Worm (Caenorhabditis elegans) whole organism, midembryonic: ENCODE results near the gene mcm-6.

ENCODE experiments used
- flt-1 ChIP-seq: fragments of 200-800 bp; sonication (Bioruptor generic); IDR thresholded peaks from 2 replicates; pipeline ENCODE4 v1.3.6; 2022; ENCODE audit warnings: missing genetic modification characterization, missing compliant biosample characterization
- med-1 ChIP-seq: sonication (generic microtip); optimal IDR thresholded peaks from 2 replicates; lab custom pipeline; 2017; ENCODE audit warnings: missing genetic modification characterization, mild to moderate bottlenecking, missing compliant biosample characterization, antibody characterized with exemption, missing genetic modification reagents; ENCODE audit not compliant: insufficient read depth
- ref-1 ChIP-seq: fragments of 200-800 bp; sonication (Bioruptor generic); conservative IDR thresholded peaks from 2 replicates; pipeline ENCODE4 v1.3.6; 2022; ENCODE audit warnings: missing genetic modification reagents, missing genetic modification characterization, missing compliant biosample characterization

DNA sequence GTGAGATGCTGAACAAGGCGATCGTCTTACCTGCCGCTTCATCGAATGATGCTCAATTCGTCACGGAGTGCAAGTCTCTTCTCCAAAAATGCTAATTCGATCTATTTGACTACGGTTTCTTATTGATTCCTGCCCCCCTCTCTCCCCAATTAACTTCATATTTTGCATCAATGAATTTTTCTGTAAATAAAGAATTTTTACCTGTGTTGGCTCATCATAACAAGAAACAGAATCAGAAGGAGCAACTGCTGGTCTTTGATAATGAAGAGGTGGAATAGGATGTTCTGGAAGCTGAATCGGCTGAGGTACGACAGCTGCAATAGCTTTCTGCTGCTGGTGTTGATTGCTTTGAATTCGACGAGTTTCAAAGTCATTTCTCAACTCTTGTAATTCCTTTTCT lies 34.0 kb upstream of the mcm-6 start:
- TF ChIP-seq flt-1 (no peak), ref-1 (no peak), med-1 (GFP tag; lab: Kevin White, UChicago) (no peak)
